Worm (Caenorhabditis elegans) whole organism, L4 larva: ENCODE results near the gene D2021.4.
A peak's percentile ranks its signal among the peaks of the same experiment; 100 is the strongest.
"Not testable (repeated sequence)": the region's sequence is repeated elsewhere in the genome, so short reads cannot be mapped to it uniquely, and the experiment has no call there.

ENCODE experiments used
- F10B5.3 ChIP-seq: sonication (generic microtip); optimal IDR thresholded peaks from 2 replicates; lab custom pipeline; 2016; ENCODE audit warnings: mild to moderate bottlenecking, missing genetic modification characterization, missing compliant biosample characterization
- F26F4.8 ChIP-seq: fragments of 200-800 bp; sonication (Bioruptor generic); conservative IDR thresholded peaks from 2 replicates; pipeline ENCODE4 v1.3.6; 2022; ENCODE audit warnings: missing genetic modification characterization, missing compliant biosample characterization
- R02D3.7 ChIP-seq: fragments of 150-350 bp; sonication (generic microtip); optimal IDR thresholded peaks from 3 replicates; lab custom pipeline; 2014; ENCODE audit warnings: missing biosample characterization, missing genetic modification characterization
- Y5F2A.4 ChIP-seq: fragments of 200-800 bp; sonication (Bioruptor generic); optimal IDR thresholded peaks from 2 replicates; lab custom pipeline; 2018; ENCODE audit warnings: mild to moderate bottlenecking, missing genetic modification characterization, missing compliant biosample characterization
- Y75B8A.6 ChIP-seq: fragments of 200-800 bp; sonication (Bioruptor generic); IDR thresholded peaks from 2 replicates; pipeline ENCODE4 v1.3.6; 2022; ENCODE audit warnings: missing genetic modification reagents, missing genetic modification characterization, missing compliant biosample characterization
- aly-2 ChIP-seq: sonication (generic microtip); optimal IDR thresholded peaks from 2 replicates; lab custom pipeline; 2018; ENCODE audit warnings: missing biosample characterization, missing genetic modification characterization
- ama-1 ChIP-seq: fragments of 150-350 bp; optimal IDR thresholded peaks from 2 replicates; lab custom pipeline; 2014; ENCODE audit warnings: inconsistent platforms, mixed read lengths
- attf-4 ChIP-seq: sonication (generic microtip); optimal IDR thresholded peaks from 3 replicates; lab custom pipeline; 2017; ENCODE audit warnings: missing biosample characterization, missing genetic modification characterization
- ceh-32 ChIP-seq: sonication (generic microtip); optimal IDR thresholded peaks from 2 replicates; lab custom pipeline; 2016; ENCODE audit warnings: mild to moderate bottlenecking, missing genetic modification characterization, missing compliant biosample characterization; ENCODE audit not compliant: poor library complexity
- ctbp-1 ChIP-seq: fragments of 200-800 bp; sonication (Bioruptor generic); IDR thresholded peaks from 2 replicates; pipeline ENCODE4 v1.3.6; 2022; ENCODE audit warnings: missing genetic modification reagents, missing genetic modification characterization, missing compliant biosample characterization
- daf-19 ChIP-seq: fragments of 200-800 bp; sonication (Bioruptor generic); conservative IDR thresholded peaks from 2 replicates; pipeline ENCODE4 v1.3.6; 2022; ENCODE audit warnings: missing genetic modification characterization, missing compliant biosample characterization
- daf-8 ChIP-seq: fragments of 200-800 bp; sonication (Bioruptor generic); IDR thresholded peaks from 2 replicates; pipeline ENCODE4 v1.3.6; 2022; ENCODE audit warnings: missing genetic modification characterization, missing compliant biosample characterization
- dmd-6 ChIP-seq: fragments of 200-800 bp; sonication (Bioruptor generic); IDR thresholded peaks from 2 replicates; pipeline ENCODE4 v1.3.6; 2022; ENCODE audit warnings: missing genetic modification reagents, missing genetic modification characterization, missing compliant biosample characterization
- fos-1 ChIP-seq: fragments of 150-350 bp; optimal IDR thresholded peaks from 2 replicates; lab custom pipeline; 2014; ENCODE audit warnings: missing biosample characterization, missing genetic modification characterization
- hlh-30 ChIP-seq: sonication (generic microtip); optimal IDR thresholded peaks from 2 replicates; lab custom pipeline; 2017; ENCODE audit warnings: antibody characterized with exemption, mild to moderate bottlenecking, missing genetic modification characterization, missing compliant biosample characterization; ENCODE audit not compliant: insufficient read depth
- hmg-1.1 ChIP-seq: fragments of 200-800 bp; sonication (Bioruptor generic); IDR thresholded peaks from 2 replicates; pipeline ENCODE4 v1.3.6; 2022; ENCODE audit warnings: missing genetic modification reagents, missing genetic modification characterization, missing compliant biosample characterization
- lsy-2 ChIP-seq, 2 experiments: fragments of 150-350 bp in 1 of 2; sonication (generic microtip) in 1 of 2; optimal IDR thresholded peaks; 2 replicates each; lab custom pipeline; 2014 to 2017; ENCODE audit warnings: missing biosample characterization in 2 of 2, missing genetic modification characterization in 2 of 2
- madf-5 ChIP-seq, 2 experiments: fragments of 200-800 bp; sonication (Bioruptor generic); IDR thresholded peaks; 2 replicates each; pipeline ENCODE4 v1.3.6; 2022; ENCODE audit warnings: missing compliant biosample characterization in 2 of 2, missing genetic modification characterization in 2 of 2
- mdl-1 ChIP-seq, 2 experiments: fragments of 150-350 bp in 1 of 2; sonication (generic microtip) in 1 of 2; optimal IDR thresholded peaks; 2 replicates each; lab custom pipeline; 2014 to 2017; ENCODE audit warnings: missing biosample characterization in 2 of 2, missing genetic modification characterization in 2 of 2
- mdt-29 ChIP-seq: fragments of 200-800 bp; sonication (Bioruptor generic); IDR thresholded peaks from 2 replicates; pipeline ENCODE4 v1.3.6; 2022; ENCODE audit warnings: missing genetic modification reagents, missing genetic modification characterization, missing compliant biosample characterization
- nhr-11 ChIP-seq: fragments of 150-350 bp; optimal IDR thresholded peaks from 2 replicates; lab custom pipeline; 2014; ENCODE audit warnings: missing biosample characterization, missing genetic modification characterization
- nhr-25 ChIP-seq: sonication (generic microtip); optimal IDR thresholded peaks from 2 replicates; lab custom pipeline; 2017; ENCODE audit warnings: missing genetic modification characterization, mild to moderate bottlenecking, missing compliant biosample characterization, antibody characterized with exemption, moderate library complexity, borderline replicate concordance; ENCODE audit not compliant: insufficient read depth
- nhr-76 ChIP-seq: fragments of 150-350 bp; optimal IDR thresholded peaks from 2 replicates; lab custom pipeline; 2014; ENCODE audit warnings: missing biosample characterization, missing genetic modification characterization
- pha-4 ChIP-seq, 2 experiments: fragments of 150-350 bp in 1 of 2; fragments of 200-800 bp in 1 of 2; sonication (Bioruptor generic) in 1 of 2; IDR thresholded peaks in 1 of 2; optimal IDR thresholded peaks in 1 of 2; 2 replicates each; pipeline versions ENCODE4 v1.3.6 to Lab custom; 2014 to 2022; ENCODE audit warnings: missing genetic modification characterization in 2 of 2, missing genetic modification reagents in 2 of 2, missing biosample characterization in 1 of 2, missing compliant biosample characterization in 1 of 2
- php-3 ChIP-seq: fragments of 200-800 bp; sonication (Bioruptor generic); IDR thresholded peaks from 2 replicates; pipeline ENCODE4 v1.3.6; 2022; ENCODE audit warnings: missing genetic modification reagents, missing genetic modification characterization, missing compliant biosample characterization
- pqm-1 ChIP-seq: sonication (generic microtip); optimal IDR thresholded peaks from 2 replicates; lab custom pipeline; 2017; ENCODE audit warnings: missing biosample characterization, missing genetic modification characterization
- snpc-1.2 ChIP-seq: fragments of 200-800 bp; sonication (Bioruptor generic); IDR thresholded peaks from 2 replicates; pipeline ENCODE4 v1.3.6; 2022; ENCODE audit warnings: missing genetic modification reagents, missing genetic modification characterization, missing compliant biosample characterization
- tag-97 ChIP-seq: fragments of 200-800 bp; sonication (Bioruptor generic); IDR thresholded peaks from 2 replicates; pipeline ENCODE4 v1.3.6; 2022; ENCODE audit warnings: missing genetic modification characterization, missing compliant biosample characterization
- unc-130 ChIP-seq: sonication (generic microtip); optimal IDR thresholded peaks from 2 replicates; lab custom pipeline; 2016; ENCODE audit warnings: missing genetic modification reagents, missing genetic modification characterization, missing compliant biosample characterization
- zip-11 ChIP-seq: fragments of 200-800 bp; sonication (Bioruptor generic); IDR thresholded peaks from 2 replicates; pipeline ENCODE4 v1.3.6; 2022; ENCODE audit warnings: missing genetic modification characterization, missing compliant biosample characterization

The D2021.4 gene

DNA sequence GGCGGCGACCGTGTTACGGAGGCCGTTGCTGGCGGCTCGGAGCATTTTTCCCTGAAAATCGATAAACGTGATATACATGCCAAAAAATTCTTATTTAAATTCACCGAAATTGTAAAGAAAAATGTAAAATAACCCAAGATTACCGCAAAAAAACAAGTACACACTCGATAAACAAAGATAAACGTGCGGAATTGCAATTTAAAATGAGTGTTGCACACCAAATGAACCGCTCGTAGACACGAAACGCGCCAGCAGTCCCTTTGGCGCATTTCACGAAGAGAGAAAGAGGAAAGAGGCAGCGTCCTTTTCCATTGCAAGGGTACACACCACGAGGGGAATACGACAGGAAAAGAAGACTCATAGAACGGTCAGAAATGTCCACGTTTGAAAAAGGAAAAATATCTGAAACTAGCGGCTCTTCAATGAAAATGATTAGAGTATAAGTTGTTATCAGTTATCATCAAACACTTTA, 2.9 kb downstream of the D2021.4 start, which contains the start of gene sdha-1 (continued):
- TF ChIP-seq fos-1 (tag; lab: Kevin White, UChicago) (no peak), tag-97 (GFP tag; lab: Robert Waterston, UW) (no peak), Y5F2A.4 (no peak), F10B5.3 (tag; lab: Kevin White, UChicago) (no peak), zip-11 (GFP tag; lab: Robert Waterston, UW) (no peak), nhr-25 (tag; lab: Kevin White, UChicago) (peak; percentile 3), madf-5 (GFP tag; IDR thresholded peaks at IDR 0.05; lab: Robert Waterston, UW) (no peak), nhr-11 (tag; lab: Kevin White, UChicago) (peak; percentile 90), daf-19 (GFP tag; lab: Robert Waterston, UW) (0 out of 2 replicates have a peak, but pooled peaks have one; percentile 20), ceh-32 (tag; lab: Kevin White, UChicago) (no peak), Y75B8A.6 (GFP tag; lab: Robert Waterston, UW) (no peak), F26F4.8 (GFP tag; lab: Robert Waterston, UW) (no peak), lsy-2 (tag; optimal IDR thresholded peaks at IDR 0.05; lab: Kevin White, UChicago) (peak; percentile 62 to 91), ctbp-1 (GFP tag; lab: Robert Waterston, UW) (peak; percentile 79), mdl-1 (tag; optimal IDR thresholded peaks at IDR 0.05; lab: Kevin White, UChicago) (peak; percentile 45 to 96), dmd-6 (peak; percentile 88), hlh-30 (tag; lab: Kevin White, UChicago) (peak; percentile 94), php-3 (no peak), pqm-1 (peak; percentile 67), daf-8 (GFP tag; lab: Robert Waterston, UW) (no peak), hmg-1.1 (GFP tag; lab: Robert Waterston, UW) (peak; percentile 82), nhr-76 (tag; lab: Kevin White, UChicago) (no peak)

DNA sequence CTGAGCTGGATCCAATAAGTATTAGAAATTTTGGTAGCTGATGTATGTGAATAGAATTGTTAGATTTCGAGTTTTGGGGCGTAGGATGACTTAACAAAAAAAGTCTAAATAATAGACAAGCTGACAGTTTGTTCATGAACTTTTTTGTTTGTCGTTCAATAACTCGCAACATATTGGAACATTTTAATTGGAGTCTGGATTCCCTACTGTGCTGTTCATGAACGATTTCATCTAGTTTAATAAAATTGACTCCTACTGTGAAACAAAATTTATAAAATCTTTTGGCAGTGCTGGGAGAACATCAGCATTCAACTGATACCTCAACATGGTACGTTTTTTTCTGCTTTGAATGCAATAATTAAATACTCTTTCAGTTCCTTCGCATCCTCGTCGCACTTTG, 7.3 kb downstream of the D2021.4 start, which contains the start of gene nspc-7:
Gene nspc-7 (plus strand): TSS at position 301 of the 400 bp plus-strand sequence.
- not testable (repeated sequence) for TF ChIP-seq attf-4 (tag; lab: Kevin White, UChicago); unc-130 (GFP tag; lab: Kevin White, UChicago); pha-4 (GFP tag; IDR thresholded peaks at IDR 0.05; lab: Robert Waterston, UW); pha-4 (tag; optimal IDR thresholded peaks at IDR 0.05; lab: Kevin White, UChicago)
- TF ChIP-seq, all 104 proteins: peak for 0; not testable (repeated sequence) for 104

DNA sequence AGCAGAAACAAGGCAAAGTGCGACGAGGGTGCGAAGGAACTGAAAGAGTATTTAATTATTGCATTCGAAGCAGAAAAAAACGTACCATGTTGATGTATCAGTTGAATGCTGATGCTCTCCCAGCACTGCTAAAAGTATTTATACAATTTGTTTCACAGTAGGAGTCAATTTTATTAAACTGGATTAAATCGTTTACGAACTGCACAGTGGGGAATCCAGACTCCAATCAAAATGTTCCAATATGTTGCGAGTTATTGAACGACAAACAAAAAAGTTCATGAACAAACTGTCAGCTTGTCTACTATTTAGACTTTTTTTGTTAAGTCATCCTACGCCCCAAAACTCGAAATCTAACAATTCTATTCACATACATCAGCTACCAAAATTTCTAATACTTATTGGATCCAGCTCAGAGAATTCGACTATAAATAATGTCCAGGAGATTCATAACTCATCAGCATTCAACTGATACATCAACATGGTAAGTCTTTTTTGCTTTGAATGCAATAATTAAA, 10.6 kb downstream of the D2021.4 start, which contains the start of the genes nspc-4 and nspc-5:
Gene nspc-4 (minus strand): TSS at position 101 of the 515 bp plus-strand sequence.
Gene nspc-5 (plus strand): TSS at position 465 of the 515 bp plus-strand sequence.
- TF ChIP-seq mdt-29 (GFP tag; lab: Robert Waterston, UW); aly-2 (tag; lab: Kevin White, UChicago); snpc-1.2 (GFP tag; lab: Robert Waterston, UW): not testable (repeated sequence)

DNA sequence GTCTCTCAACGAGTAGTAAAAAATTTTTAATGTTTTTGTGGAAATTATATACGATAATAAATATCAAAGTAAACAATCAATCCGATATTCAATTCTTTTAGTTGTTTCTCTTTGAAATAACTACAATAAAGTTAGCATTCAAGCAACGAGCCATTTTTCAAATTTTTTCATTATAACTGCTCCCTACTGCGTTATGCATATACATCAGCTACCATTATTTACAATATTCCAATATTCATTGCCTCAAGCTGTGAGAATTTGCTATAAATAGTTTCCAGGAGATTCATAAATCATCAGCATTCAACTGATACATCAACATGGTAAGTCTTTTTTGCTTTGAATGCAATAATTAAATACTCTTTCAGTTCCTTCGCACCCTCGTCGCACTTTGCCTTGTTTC, 12.1 kb downstream of the D2021.4 start, which contains the start of gene nspc-3:
Gene nspc-3 (plus strand): TSS at position 301 of the 400 bp plus-strand sequence.
- TF ChIP-seq hlh-30 (tag; lab: Kevin White, UChicago) (no peak), ceh-32 (tag; lab: Kevin White, UChicago) (no peak), madf-5 (GFP tag; IDR thresholded peaks at IDR 0.05; lab: Robert Waterston, UW) (no peak)

ce11 chrX:8535006-8535405, 13.9 kb downstream of the D2021.4 start, which contains the start of gene nspc-1:
Gene nspc-1, minus strand, starts transcription at chrX:8535106.
- not testable (repeated sequence) for TF ChIP-seq ama-1 (lab: Kevin White, UChicago); fos-1 (tag; lab: Kevin White, UChicago); R02D3.7 (tag; lab: Kevin White, UChicago)
